Worm (Caenorhabditis elegans) whole organism, midembryonic: ENCODE data around the gene H01G02.4.

Experiments
- T22C8.4 ChIP-seq: fragments of 200-800 bp; sonication (Bioruptor generic); IDR thresholded peaks from 2 replicates; pipeline ENCODE4 v1.3.6; 2022; ENCODE audit warnings: missing genetic modification characterization, missing compliant biosample characterization
- cog-1 ChIP-seq: sonication (generic microtip); optimal IDR thresholded peaks from 2 replicates; lab custom pipeline; 2016; ENCODE audit warnings: missing genetic modification characterization, missing compliant biosample characterization
- flt-1 ChIP-seq: fragments of 200-800 bp; sonication (Bioruptor generic); IDR thresholded peaks from 2 replicates; pipeline ENCODE4 v1.3.6; 2022; ENCODE audit warnings: missing genetic modification characterization, missing compliant biosample characterization
- klf-2 ChIP-seq: fragments of 200-800 bp; sonication (Bioruptor generic); conservative IDR thresholded peaks from 2 replicates; pipeline ENCODE4 v1.3.6; 2022; ENCODE audit warnings: missing genetic modification reagents, missing genetic modification characterization, missing compliant biosample characterization
- med-1 ChIP-seq: sonication (generic microtip); optimal IDR thresholded peaks from 2 replicates; lab custom pipeline; 2017; ENCODE audit warnings: missing genetic modification characterization, mild to moderate bottlenecking, missing compliant biosample characterization, antibody characterized with exemption, missing genetic modification reagents; ENCODE audit not compliant: insufficient read depth
- ref-1 ChIP-seq: fragments of 200-800 bp; sonication (Bioruptor generic); conservative IDR thresholded peaks from 2 replicates; pipeline ENCODE4 v1.3.6; 2022; ENCODE audit warnings: missing genetic modification reagents, missing genetic modification characterization, missing compliant biosample characterization
- ztf-23 ChIP-seq: fragments of 200-800 bp; sonication (Bioruptor generic); IDR thresholded peaks from 2 replicates; pipeline ENCODE4 v1.3.6; 2022; ENCODE audit warnings: missing genetic modification reagents, missing genetic modification characterization, missing compliant biosample characterization
- ztf-29 ChIP-seq: fragments of 200-800 bp; sonication (Bioruptor generic); IDR thresholded peaks from 2 replicates; pipeline ENCODE4 v1.3.6; 2022; ENCODE audit warnings: missing genetic modification reagents, missing genetic modification characterization, missing compliant biosample characterization

DNA sequence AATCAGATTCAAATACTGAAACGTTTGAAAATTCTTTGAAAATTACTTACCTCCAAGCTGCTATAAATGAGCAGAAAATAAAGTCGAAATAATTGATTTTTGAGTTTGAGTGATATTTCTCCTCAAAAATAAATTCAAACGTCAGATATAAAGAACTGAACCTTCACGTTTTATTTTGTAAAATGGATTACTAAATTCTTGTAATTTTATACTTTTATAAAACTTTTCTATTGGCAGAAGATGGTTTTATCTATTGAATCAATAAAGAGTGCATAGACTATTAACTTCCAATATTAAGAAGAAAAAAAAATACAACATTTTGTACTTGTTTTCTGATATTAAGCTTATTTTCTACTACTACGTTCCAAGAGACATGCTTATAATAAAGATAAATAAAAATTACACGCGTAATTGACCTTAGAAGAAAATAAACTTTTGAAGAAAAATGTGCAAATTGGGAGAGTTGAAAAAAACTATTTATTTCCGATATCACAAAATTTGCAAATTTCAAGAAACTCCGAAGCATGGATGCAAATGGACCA, 44.9 kb upstream of the H01G02.4 start, which contains the start of the genes F38H4.6 and F38H4.4:
- TF ChIP-seq flt-1 (no peak), ztf-29 (GFP tag; lab: Robert Waterston, UW) (no peak), ztf-23 (GFP tag; lab: Robert Waterston, UW) (no peak), T22C8.4 (GFP tag; lab: Robert Waterston, UW) (no peak), klf-2 (GFP tag; lab: Robert Waterston, UW) (no peak), cog-1 (tag; lab: Kevin White, UChicago) (no peak), med-1 (GFP tag; lab: Kevin White, UChicago) (no peak), ref-1 (GFP tag; lab: Robert Waterston, UW) (no peak)
